Worm (Caenorhabditis elegans) whole organism, L4 larva: ENCODE measurements around the gene rpl-23.

Experiments
- F26F4.8 ChIP-seq: fragments of 200-800 bp; sonication (Bioruptor generic); conservative IDR thresholded peaks from 2 replicates; pipeline ENCODE4 v1.3.6; 2022; ENCODE audit warnings: missing genetic modification characterization, missing compliant biosample characterization
- dpl-1 ChIP-seq: fragments of 150-350 bp; optimal IDR thresholded peaks from 2 replicates; lab custom pipeline; 2014; ENCODE audit warnings: missing biosample characterization, missing genetic modification reagents, missing genetic modification characterization
- fos-1 ChIP-seq: fragments of 150-350 bp; optimal IDR thresholded peaks from 2 replicates; lab custom pipeline; 2014; ENCODE audit warnings: missing biosample characterization, missing genetic modification characterization
- lin-13 ChIP-seq: fragments of 150-350 bp; optimal IDR thresholded peaks from 2 replicates; lab custom pipeline; 2014; ENCODE audit warnings: missing biosample characterization, missing genetic modification reagents, missing genetic modification characterization
- mdl-1 ChIP-seq, 2 experiments: fragments of 150-350 bp in 1 of 2; sonication (generic microtip) in 1 of 2; optimal IDR thresholded peaks; 2 replicates each; lab custom pipeline; 2014 to 2017; ENCODE audit warnings: missing biosample characterization in 2 of 2, missing genetic modification characterization in 2 of 2
- nhr-111 ChIP-seq: fragments of 200-800 bp; sonication (Bioruptor generic); optimal IDR thresholded peaks from 2 replicates; lab custom pipeline; 2018; ENCODE audit warnings: mild to moderate bottlenecking, missing genetic modification characterization, missing compliant biosample characterization
- nhr-237 ChIP-seq: sonication (generic microtip); optimal IDR thresholded peaks from 2 replicates; lab custom pipeline; 2017; ENCODE audit warnings: missing biosample characterization, missing genetic modification characterization
- nhr-28 ChIP-seq: fragments of 150-350 bp; optimal IDR thresholded peaks from 2 replicates; lab custom pipeline; 2014; ENCODE audit warnings: missing biosample characterization, missing genetic modification characterization
- rbr-2 ChIP-seq: sonication (generic microtip); optimal IDR thresholded peaks from 2 replicates; lab custom pipeline; 2016; ENCODE audit warnings: missing genotype, missing genetic modification characterization, missing compliant biosample characterization
- unc-62 ChIP-seq, 3 experiments: fragments of 150-350 bp in 1 of 3; sonication (generic microtip); optimal IDR thresholded peaks in 2 of 3; peaks in 1 of 3; 1 replicate in 1 of 3; 2 replicates in 2 of 3; lab custom pipeline; 2014 to 2017; ENCODE audit warnings: missing biosample characterization in 3 of 3, missing genetic modification characterization in 3 of 3, missing genetic modification reagents in 3 of 3, missing genotype in 1 of 3

ce11 chrIII:5691826-5692225, 14.1 kb downstream of the rpl-23 start:
- TF ChIP-seq unc-62 (GFP tag; optimal IDR thresholded peaks at IDR 0.05 in 1 of 2; lab: Kevin White, UChicago) = peak in 1 of 2 experiments; percentile 92
- no peak for TF ChIP-seq unc-62 (tag; optimal IDR thresholded peaks at IDR 0.05; lab: Kevin White, UChicago)
- TF ChIP-seq lin-13 (GFP tag; lab: Kevin White, UChicago) = no peak
- TF ChIP-seq fos-1 (tag; lab: Kevin White, UChicago) = no peak
- no peak for TF ChIP-seq nhr-28 (tag; lab: Kevin White, UChicago)
- TF ChIP-seq nhr-237 = no peak
- TF ChIP-seq dpl-1 (GFP tag; lab: Kevin White, UChicago) = no peak
- TF ChIP-seq mdl-1 (tag; optimal IDR thresholded peaks at IDR 0.05; lab: Kevin White, UChicago) = no peak
- no peak for TF ChIP-seq rbr-2 (tag; lab: Kevin White, UChicago)
- TF ChIP-seq nhr-111 = no peak
- no peak for TF ChIP-seq F26F4.8
